Worm (Caenorhabditis elegans): Measurements from ENCODE around the gene F22F7.4.

The F22F7.4 gene

ce11 chrV:2126996-2127585 lies 21.2 kb upstream of the F22F7.4 start, which contains the start of gene ldp-1:
Gene ldp-1, plus strand, starts transcription at chrV:2127535.
- no peak for TF ChIP-seq flt-1 (GFP tag; IDR thresholded peaks at IDR 0.05)
- TF ChIP-seq ama-1 (optimal IDR thresholded peaks at IDR 0.05) = no peak
- no peak for TF ChIP-seq tbx-11 (GFP tag; IDR thresholded peaks at IDR 0.05)
- TF ChIP-seq tbx-37 (GFP tag; conservative IDR thresholded peaks at IDR 0.05) = peak; percentile 73
- TF ChIP-seq pes-1 (GFP tag; IDR thresholded peaks at IDR 0.05) = 0 out of 2 replicates have a peak, but pooled peaks have one; percentile 56
- TF ChIP-seq sea-1 (GFP tag; conservative IDR thresholded peaks at IDR 0.05) = no peak
- no peak for TF ChIP-seq F13C5.2 (tag; optimal IDR thresholded peaks at IDR 0.05)
- no peak for TF ChIP-seq ceh-13 (GFP tag; optimal IDR thresholded peaks at IDR 0.05)
- no peak for TF ChIP-seq ceh-36 (tag; optimal IDR thresholded peaks at IDR 0.05)
- no peak for TF ChIP-seq tra-4 (tag; optimal IDR thresholded peaks at IDR 0.05)
- no peak for TF ChIP-seq hmg-4 (GFP tag; optimal IDR thresholded peaks at IDR 0.05)
- TF ChIP-seq hnd-1 (tag; optimal IDR thresholded peaks at IDR 0.05) = no peak
- TF ChIP-seq ets-7 (tag; optimal IDR thresholded peaks at IDR 0.05) = no peak
- no peak for TF ChIP-seq B0310.2 (tag; optimal IDR thresholded peaks at IDR 0.05)
- no peak for TF ChIP-seq aly-1 (tag; optimal IDR thresholded peaks at IDR 0.05)
- TF ChIP-seq hmbx-1 (tag; optimal IDR thresholded peaks at IDR 0.05) = no peak
- no peak for TF ChIP-seq scrt-1 (GFP tag; IDR thresholded peaks at IDR 0.05)

ce11 chrV:2126554-2126953 lies 20.7 kb upstream of the F22F7.4 start:
- TF ChIP-seq tra-4 (tag; optimal IDR thresholded peaks at IDR 0.05) (no peak), hmbx-1 (tag; optimal IDR thresholded peaks at IDR 0.05) (no peak), tbx-37 (GFP tag; conservative IDR thresholded peaks at IDR 0.05) (no peak), pes-1 (GFP tag; IDR thresholded peaks at IDR 0.05) (no peak), hmg-4 (GFP tag; optimal IDR thresholded peaks at IDR 0.05) (no peak), sea-1 (GFP tag; conservative IDR thresholded peaks at IDR 0.05) (no peak), ama-1 (optimal IDR thresholded peaks at IDR 0.05) (no peak), ets-7 (tag; optimal IDR thresholded peaks at IDR 0.05) (no peak), scrt-1 (GFP tag; IDR thresholded peaks at IDR 0.05) (no peak), aly-1 (tag; optimal IDR thresholded peaks at IDR 0.05) (no peak), F13C5.2 (tag; optimal IDR thresholded peaks at IDR 0.05) (no peak), tbx-11 (GFP tag; IDR thresholded peaks at IDR 0.05) (no peak), flt-1 (GFP tag; IDR thresholded peaks at IDR 0.05) (no peak), B0310.2 (tag; optimal IDR thresholded peaks at IDR 0.05) (no peak), ceh-36 (tag; optimal IDR thresholded peaks at IDR 0.05) (no peak), ceh-13 (GFP tag; optimal IDR thresholded peaks at IDR 0.05) (no peak), hnd-1 (tag; optimal IDR thresholded peaks at IDR 0.05) (no peak)

- TF ChIP-seq aly-1 (tag; optimal IDR thresholded peaks at IDR 0.05) (no peak), F13C5.2 (tag; optimal IDR thresholded peaks at IDR 0.05) (no peak), tbx-11 (GFP tag; IDR thresholded peaks at IDR 0.05) (no peak), ceh-13 (GFP tag; optimal IDR thresholded peaks at IDR 0.05) (no peak), hmbx-1 (tag; optimal IDR thresholded peaks at IDR 0.05) (no peak), ceh-36 (tag; optimal IDR thresholded peaks at IDR 0.05) (no peak), scrt-1 (GFP tag; IDR thresholded peaks at IDR 0.05) (no peak), tra-4 (tag; optimal IDR thresholded peaks at IDR 0.05) (no peak), sea-1 (GFP tag; conservative IDR thresholded peaks at IDR 0.05) (no peak), hnd-1 (tag; optimal IDR thresholded peaks at IDR 0.05) (no peak), flt-1 (GFP tag; IDR thresholded peaks at IDR 0.05) (no peak)
Observed at ce11 chrV:2123164-2123563, 17.3 kb upstream of the F22F7.4 start.

- TF ChIP-seq aly-1 (tag; optimal IDR thresholded peaks at IDR 0.05) (no peak), hnd-1 (tag; optimal IDR thresholded peaks at IDR 0.05) (no peak), tra-4 (tag; optimal IDR thresholded peaks at IDR 0.05) (no peak), ceh-36 (tag; optimal IDR thresholded peaks at IDR 0.05) (no peak), tbx-37 (GFP tag; conservative IDR thresholded peaks at IDR 0.05) (no peak), flt-1 (GFP tag; IDR thresholded peaks at IDR 0.05) (no peak), sea-1 (GFP tag; conservative IDR thresholded peaks at IDR 0.05) (no peak)
Observed at ce11 chrV:2122517-2122916, 16.6 kb upstream of the F22F7.4 start, which contains the start of gene F22F7.2. Gene F22F7.2, plus strand, starts transcription at chrV:2122782.

- TF ChIP-seq ama-1 (optimal IDR thresholded peaks at IDR 0.05) (no peak), sea-1 (GFP tag; conservative IDR thresholded peaks at IDR 0.05) (no peak), hnd-1 (tag; optimal IDR thresholded peaks at IDR 0.05) (no peak), ceh-36 (tag; optimal IDR thresholded peaks at IDR 0.05) (no peak), pes-1 (GFP tag; IDR thresholded peaks at IDR 0.05) (no peak), aly-1 (tag; optimal IDR thresholded peaks at IDR 0.05) (no peak), tbx-11 (GFP tag; IDR thresholded peaks at IDR 0.05) (no peak), ets-7 (tag; optimal IDR thresholded peaks at IDR 0.05) (no peak), scrt-1 (GFP tag; IDR thresholded peaks at IDR 0.05) (no peak), ceh-13 (GFP tag; optimal IDR thresholded peaks at IDR 0.05) (no peak), tra-4 (tag; optimal IDR thresholded peaks at IDR 0.05) (no peak), flt-1 (GFP tag; IDR thresholded peaks at IDR 0.05) (no peak), B0310.2 (tag; optimal IDR thresholded peaks at IDR 0.05) (no peak), tbx-37 (GFP tag; conservative IDR thresholded peaks at IDR 0.05) (no peak)
Observed at ce11 chrV:2121910-2122362, 16.1 kb upstream of the F22F7.4 start, which contains the start of gene F22F7.8. Gene F22F7.8, minus strand, starts transcription at chrV:2121960.

- TF ChIP-seq tra-4 (tag; optimal IDR thresholded peaks at IDR 0.05) = no peak
- no peak for TF ChIP-seq hmg-4 (GFP tag; optimal IDR thresholded peaks at IDR 0.05)
- TF ChIP-seq B0310.2 (tag; optimal IDR thresholded peaks at IDR 0.05) = no peak
- TF ChIP-seq ets-7 (tag; optimal IDR thresholded peaks at IDR 0.05) = no peak
- no peak for TF ChIP-seq ceh-13 (GFP tag; optimal IDR thresholded peaks at IDR 0.05)
- TF ChIP-seq scrt-1 (GFP tag; IDR thresholded peaks at IDR 0.05) = no peak
- TF ChIP-seq pes-1 (GFP tag; IDR thresholded peaks at IDR 0.05) = no peak
Observed at ce11 chrV:2119529-2119928, 13.7 kb upstream of the F22F7.4 start, which contains the start of gene F22F7.11. Gene F22F7.11, plus strand, starts transcription at chrV:2119829.

ce11 chrV:2118574-2118973 lies 12.7 kb upstream of the F22F7.4 start, which contains the start of gene bgnt-1.2:
Gene bgnt-1.2, minus strand, starts transcription at chrV:2118674.
- TF ChIP-seq hnd-1 (tag; optimal IDR thresholded peaks at IDR 0.05) (no peak), ets-7 (tag; optimal IDR thresholded peaks at IDR 0.05) (no peak), tbx-37 (GFP tag; conservative IDR thresholded peaks at IDR 0.05) (no peak), sea-1 (GFP tag; conservative IDR thresholded peaks at IDR 0.05) (no peak), B0310.2 (tag; optimal IDR thresholded peaks at IDR 0.05) (no peak), F13C5.2 (tag; optimal IDR thresholded peaks at IDR 0.05) (no peak), ceh-36 (tag; optimal IDR thresholded peaks at IDR 0.05) (no peak)

Data from whole organism, early embryonic.